Worm (Caenorhabditis elegans) whole organism, L1 larva: ENCODE results near the gene dct-8.
A peak's percentile ranks its signal among the peaks of the same experiment; 100 is the strongest.

Experiments
- C04F5.9 ChIP-seq: sonication (generic microtip); optimal IDR thresholded peaks from 2 replicates; lab custom pipeline; 2016; ENCODE audit warnings: missing genetic modification characterization, missing compliant biosample characterization
- ceh-82 ChIP-seq, 3 experiments: fragments of 150-350 bp in 1 of 3; sonication (generic microtip) in 2 of 3; optimal IDR thresholded peaks; 2 replicates each; lab custom pipeline; 2014 to 2017; ENCODE audit warnings: missing biosample characterization in 3 of 3, missing genetic modification characterization in 3 of 3
- ces-1 ChIP-seq: fragments of 150-350 bp; optimal IDR thresholded peaks from 2 replicates; lab custom pipeline; 2014; ENCODE audit warnings: missing biosample characterization, missing genetic modification reagents, missing genetic modification characterization
- dsc-1 ChIP-seq: sonication (generic microtip); optimal IDR thresholded peaks from 2 replicates; lab custom pipeline; 2016; ENCODE audit warnings: mild to moderate bottlenecking, missing genetic modification characterization, missing compliant biosample characterization
- efl-1 ChIP-seq, 4 experiments: fragments of 150-350 bp; optimal IDR thresholded peaks in 3 of 4; peaks in 1 of 4; 1 replicate in 1 of 4; 2 replicates in 3 of 4; lab custom pipeline; 2014; ENCODE audit warnings: missing biosample characterization in 2 of 4, missing genetic modification characterization in 2 of 4, missing genetic modification reagents in 2 of 4
- egl-13 ChIP-seq: sonication (generic microtip); optimal IDR thresholded peaks from 2 replicates; lab custom pipeline; 2016; ENCODE audit warnings: missing genotype, missing genetic modification reagents, missing genetic modification characterization, missing compliant biosample characterization
- egl-27 ChIP-seq, 2 experiments: fragments of 150-350 bp in 1 of 2; sonication (generic microtip); optimal IDR thresholded peaks; 3 replicates each; lab custom pipeline; 2017 to 2018; ENCODE audit warnings: missing biosample characterization in 2 of 2, missing genetic modification characterization in 2 of 2, missing genetic modification reagents in 2 of 2
- elt-2 ChIP-seq: sonication (generic microtip); optimal IDR thresholded peaks from 2 replicates; lab custom pipeline; 2016; ENCODE audit warnings: missing genetic modification characterization, mild to moderate bottlenecking, inconsistent platforms, missing compliant biosample characterization, missing genetic modification reagents
- elt-3 ChIP-seq, 6 experiments: fragments of 150-350 bp in 1 of 6; sonication (generic microtip); optimal IDR thresholded peaks; 2 replicates each; lab custom pipeline; 2017 to 2018; ENCODE audit warnings: missing biosample characterization in 6 of 6, missing genetic modification characterization in 6 of 6, inconsistent platforms in 1 of 6
- ets-5 ChIP-seq: fragments of 200-800 bp; sonication (Bioruptor generic); IDR thresholded peaks from 2 replicates; pipeline ENCODE4 v1.3.6; 2022; ENCODE audit warnings: missing genetic modification characterization, missing compliant biosample characterization
- fkh-10 ChIP-seq: sonication (generic microtip); optimal IDR thresholded peaks from 2 replicates; lab custom pipeline; 2017; ENCODE audit warnings: missing biosample characterization, missing genetic modification reagents, missing genetic modification characterization
- fkh-4 ChIP-seq: sonication (generic microtip); optimal IDR thresholded peaks from 2 replicates; lab custom pipeline; 2016; ENCODE audit warnings: missing compliant biosample characterization, missing genetic modification characterization, borderline replicate concordance
- fkh-8 ChIP-seq: sonication (generic microtip); optimal IDR thresholded peaks from 2 replicates; lab custom pipeline; 2016; ENCODE audit warnings: mild to moderate bottlenecking, missing genetic modification characterization, missing compliant biosample characterization
- grh-1 ChIP-seq: fragments of 200-800 bp; sonication (Bioruptor generic); IDR thresholded peaks from 2 replicates; pipeline ENCODE4 v1.3.6; 2022; ENCODE audit warnings: missing genetic modification reagents, missing genetic modification characterization, missing compliant biosample characterization
- hlh-17 ChIP-seq: fragments of 200-800 bp; sonication (Bioruptor generic); optimal IDR thresholded peaks from 2 replicates; lab custom pipeline; 2018; ENCODE audit warnings: missing genetic modification characterization, mild to moderate bottlenecking, missing compliant biosample characterization, moderate library complexity, borderline replicate concordance
- hpl-2 ChIP-seq: fragments of 150-350 bp; optimal IDR thresholded peaks from 2 replicates; lab custom pipeline; 2014; ENCODE audit warnings: missing biosample characterization, missing genetic modification reagents, missing genetic modification characterization
- lin-13 ChIP-seq: fragments of 150-350 bp; optimal IDR thresholded peaks from 2 replicates; lab custom pipeline; 2014; ENCODE audit warnings: missing biosample characterization, missing genetic modification reagents, missing genetic modification characterization
- lin-15B ChIP-seq: fragments of 150-350 bp; sonication (generic microtip); optimal IDR thresholded peaks from 3 replicates; lab custom pipeline; 2014; ENCODE audit warnings: missing biosample characterization, missing genetic modification characterization
- lin-35 ChIP-seq, 2 experiments: fragments of 150-350 bp; optimal IDR thresholded peaks; 2 replicates each; lab custom pipeline; 2014; ENCODE audit warnings: missing biosample characterization in 2 of 2, missing genetic modification characterization in 2 of 2, missing genetic modification reagents in 2 of 2
- lsy-2 ChIP-seq, 2 experiments: fragments of 150-350 bp; optimal IDR thresholded peaks; 2 replicates each; lab custom pipeline; 2014; ENCODE audit warnings: missing biosample characterization in 2 of 2, missing genetic modification characterization in 2 of 2
- mab-9 ChIP-seq: fragments of 200-800 bp; sonication (Bioruptor generic); IDR thresholded peaks from 2 replicates; pipeline ENCODE4 v1.3.6; 2022; ENCODE audit warnings: missing genetic modification reagents, missing genetic modification characterization, missing compliant biosample characterization
- mdl-1 ChIP-seq, 2 experiments: fragments of 150-350 bp; optimal IDR thresholded peaks; 2 replicates each; lab custom pipeline; 2014 to 2017; ENCODE audit warnings: missing biosample characterization in 2 of 2, missing genetic modification characterization in 2 of 2, inconsistent platforms in 1 of 2
- mef-2 ChIP-seq: fragments of 150-350 bp; optimal IDR thresholded peaks from 2 replicates; lab custom pipeline; 2014; ENCODE audit warnings: missing biosample characterization, missing genetic modification characterization
- nhr-20 ChIP-seq: sonication (generic microtip); optimal IDR thresholded peaks from 2 replicates; lab custom pipeline; 2016; ENCODE audit warnings: mild to moderate bottlenecking, missing genetic modification characterization, missing compliant biosample characterization
- nhr-28 ChIP-seq: fragments of 150-350 bp; optimal IDR thresholded peaks from 2 replicates; lab custom pipeline; 2014; ENCODE audit warnings: missing biosample characterization, missing genetic modification characterization
- nhr-76 ChIP-seq: sonication (generic microtip); optimal IDR thresholded peaks from 2 replicates; lab custom pipeline; 2017; ENCODE audit warnings: missing biosample characterization, missing genetic modification characterization
- nhr-77 ChIP-seq: fragments of 150-350 bp; optimal IDR thresholded peaks from 2 replicates; lab custom pipeline; 2014; ENCODE audit warnings: missing biosample characterization, missing genetic modification characterization
- nhr-84 ChIP-seq: sonication (generic microtip); optimal IDR thresholded peaks from 2 replicates; lab custom pipeline; 2017; ENCODE audit warnings: missing biosample characterization, missing genetic modification characterization
- pax-3 ChIP-seq: fragments of 200-800 bp; sonication (Bioruptor generic); optimal IDR thresholded peaks from 2 replicates; lab custom pipeline; 2018; ENCODE audit warnings: mild to moderate bottlenecking, missing genetic modification characterization, moderate library complexity, missing compliant biosample characterization
- pqm-1 ChIP-seq: sonication (generic microtip); optimal IDR thresholded peaks from 3 replicates; lab custom pipeline; 2017; ENCODE audit warnings: missing biosample characterization, missing genetic modification characterization
- rnt-1 ChIP-seq: sonication (generic microtip); optimal IDR thresholded peaks from 2 replicates; lab custom pipeline; 2016; ENCODE audit warnings: mild to moderate bottlenecking, missing genetic modification characterization, moderate library complexity, missing compliant biosample characterization
- snpc-4 ChIP-seq: fragments of 150-350 bp; optimal IDR thresholded peaks from 2 replicates; lab custom pipeline; 2014; ENCODE audit warnings: missing biosample characterization, missing genetic modification characterization
- sox-4 ChIP-seq: sonication (generic microtip); optimal IDR thresholded peaks from 2 replicates; lab custom pipeline; 2016; ENCODE audit warnings: missing genetic modification characterization, missing compliant biosample characterization
- sptf-1 ChIP-seq: fragments of 150-350 bp; optimal IDR thresholded peaks from 2 replicates; lab custom pipeline; 2014; ENCODE audit warnings: missing biosample characterization, missing genetic modification characterization
- swsn-7 ChIP-seq: sonication (generic microtip); optimal IDR thresholded peaks from 2 replicates; lab custom pipeline; 2016; ENCODE audit warnings: missing genetic modification characterization, missing compliant biosample characterization
- tlp-1 ChIP-seq: fragments of 150-350 bp; optimal IDR thresholded peaks from 2 replicates; lab custom pipeline; 2014; ENCODE audit warnings: missing biosample characterization, missing genetic modification characterization
- unc-130 ChIP-seq: fragments of 150-350 bp; optimal IDR thresholded peaks from 2 replicates; lab custom pipeline; 2017; ENCODE audit warnings: missing biosample characterization, missing genetic modification characterization, inconsistent platforms
- unc-30 ChIP-seq: sonication (generic microtip); optimal IDR thresholded peaks from 2 replicates; lab custom pipeline; 2017; ENCODE audit warnings: missing biosample characterization, missing genetic modification characterization
- unc-86 ChIP-seq: sonication (generic microtip); optimal IDR thresholded peaks from 2 replicates; lab custom pipeline; 2016; ENCODE audit warnings: missing genetic modification characterization, missing compliant biosample characterization
- unc-98 ChIP-seq: fragments of 200-800 bp; sonication (Bioruptor generic); IDR thresholded peaks from 2 replicates; pipeline ENCODE4 v1.3.6; 2022; ENCODE audit warnings: missing genetic modification characterization, missing compliant biosample characterization
- zag-1 ChIP-seq: fragments of 150-350 bp; optimal IDR thresholded peaks from 2 replicates; lab custom pipeline; 2014; ENCODE audit warnings: missing biosample characterization, missing genetic modification characterization

The dct-8 gene

DNA sequence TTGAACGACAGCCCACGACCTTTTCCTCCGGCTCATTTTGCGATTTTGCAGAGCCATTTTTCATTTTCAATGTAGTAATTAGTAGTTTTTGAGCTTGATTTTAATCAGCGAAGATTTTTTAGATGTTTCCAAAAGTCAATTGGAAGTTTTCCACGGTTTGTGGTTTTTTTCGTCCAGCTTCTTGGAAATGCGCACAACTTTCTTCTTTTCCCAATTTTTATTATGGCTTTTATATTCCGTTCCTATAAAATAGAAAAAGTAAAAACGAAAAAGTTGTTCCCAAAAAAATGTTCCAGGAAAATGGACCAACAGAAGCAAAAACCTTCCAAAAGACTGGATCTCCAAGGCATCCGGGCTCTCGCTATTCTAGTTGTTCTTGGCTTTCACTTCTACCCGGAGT, 9.5 kb upstream of the dct-8 start, which contains the start of gene oac-22:
Gene oac-22 (plus strand): TSS at position 301 of the 400 bp plus-strand sequence.
- TF ChIP-seq tlp-1 (tag; lab: Kevin White, UChicago) (no peak), nhr-76 (no peak), C04F5.9 (no peak), grh-1 (GFP tag; lab: Robert Waterston, UW) (no peak), lin-13 (GFP tag; lab: Kevin White, UChicago) (no peak), egl-27 (tag; optimal IDR thresholded peaks at IDR 0.05; lab: Kevin White, UChicago) (no peak), rnt-1 (tag; lab: Kevin White, UChicago) (no peak), elt-3 (tag; optimal IDR thresholded peaks at IDR 0.05; lab: Kevin White, UChicago) (no peak), unc-130 (tag; lab: Kevin White, UChicago) (no peak)

DNA sequence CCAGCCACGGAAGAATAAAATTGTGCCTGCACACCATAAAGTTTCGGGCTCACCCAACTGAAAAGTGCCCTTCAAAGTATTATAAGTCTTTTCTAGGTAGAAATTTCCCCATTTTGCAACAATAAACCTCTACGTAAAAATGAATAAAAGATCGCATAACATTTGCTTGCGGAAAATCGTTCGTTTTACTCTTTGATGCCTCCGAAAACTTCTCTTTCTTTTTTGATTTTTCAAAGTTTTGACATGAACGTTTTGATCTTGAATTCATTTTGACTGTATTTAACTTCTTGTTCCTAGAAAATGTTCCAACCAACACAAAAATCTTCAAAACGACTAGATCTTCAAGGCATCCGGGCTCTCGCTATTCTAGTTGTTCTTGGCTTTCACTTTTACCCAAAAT, 5.9 kb upstream of the dct-8 start, which contains the start of gene oac-21:
Gene oac-21 (plus strand): TSS at position 301 of the 400 bp plus-strand sequence.
- TF ChIP-seq mef-2 (tag; lab: Kevin White, UChicago) (no peak), fkh-10 (GFP tag; lab: Kevin White, UChicago) (no peak), unc-86 (tag; lab: Kevin White, UChicago) (no peak), rnt-1 (tag; lab: Kevin White, UChicago) (no peak), unc-98 (GFP tag; lab: Robert Waterston, UW) (no peak), ets-5 (no peak), dsc-1 (tag; lab: Kevin White, UChicago) (no peak), mab-9 (GFP tag; lab: Robert Waterston, UW) (no peak), nhr-77 (no peak), hlh-17 (no peak), zag-1 (tag; lab: Kevin White, UChicago) (no peak), lin-13 (GFP tag; lab: Kevin White, UChicago) (no peak), nhr-84 (no peak), nhr-76 (no peak), fkh-8 (tag; lab: Kevin White, UChicago) (no peak)

DNA sequence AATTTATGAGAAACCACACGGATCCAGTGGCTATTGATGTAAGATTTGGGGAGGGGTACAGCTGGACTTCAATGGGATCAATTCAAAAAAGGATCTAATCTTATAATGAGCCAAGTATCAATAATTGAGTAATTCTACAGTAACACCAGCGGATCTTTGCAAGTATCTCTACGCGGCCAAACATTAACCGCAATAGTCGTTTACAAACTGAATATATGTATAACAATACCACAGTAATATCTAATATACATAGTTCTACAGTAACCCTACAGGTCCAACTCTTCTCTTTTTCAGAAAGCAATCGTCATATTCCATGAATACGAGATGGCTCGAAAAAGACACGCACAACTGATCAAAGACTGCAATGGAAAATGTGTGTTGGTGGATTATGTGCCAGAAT, 2.8 kb upstream of the dct-8 start, which contains the start of gene F56D6.9:
Gene F56D6.9 (plus strand): TSS at position 301 of the 400 bp plus-strand sequence.
- no peak for TF ChIP-seq lin-15B
- no peak for TF ChIP-seq fkh-8 (tag; lab: Kevin White, UChicago)
- TF ChIP-seq elt-2 (tag; lab: Kevin White, UChicago) = no peak
- no peak for TF ChIP-seq mdl-1 (tag; optimal IDR thresholded peaks at IDR 0.05; lab: Kevin White, UChicago)
- no peak for TF ChIP-seq pqm-1 (tag; lab: Kevin White, UChicago)
- TF ChIP-seq fkh-4 (tag; lab: Kevin White, UChicago) = no peak
- no peak for TF ChIP-seq grh-1 (GFP tag; lab: Robert Waterston, UW)
- no peak for TF ChIP-seq egl-13 (tag; lab: Kevin White, UChicago)
- no peak for TF ChIP-seq nhr-76
- no peak for TF ChIP-seq nhr-28 (tag; lab: Kevin White, UChicago)
- TF ChIP-seq, all 84 proteins: peak for 0

DNA sequence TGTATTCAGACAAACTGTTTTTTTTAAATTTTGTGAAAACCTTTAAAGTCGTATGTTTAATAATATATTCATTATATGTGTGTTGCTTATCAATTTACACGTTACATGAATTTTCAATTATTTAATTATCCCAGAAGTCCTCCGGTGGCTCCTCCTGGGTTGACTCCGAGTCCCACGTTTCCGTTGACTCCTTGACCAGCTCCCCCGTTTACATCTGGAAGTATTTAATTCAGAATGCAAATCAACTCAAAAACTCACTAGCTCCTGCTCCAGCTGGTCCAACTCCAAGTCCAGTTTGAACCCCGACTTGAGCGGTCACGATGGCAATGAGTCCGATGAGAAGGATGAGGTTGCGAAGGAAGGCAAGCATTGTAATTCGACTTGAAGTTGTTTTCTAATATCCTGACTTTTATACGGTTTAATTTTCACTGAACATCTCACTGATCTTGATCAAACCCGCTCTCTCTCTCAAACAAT, 828 bp upstream of the dct-8 start, which contains the start of gene F56D6.8:
Gene F56D6.8 (minus strand): TSS at position 427 of the 477 bp plus-strand sequence.
- TF ChIP-seq efl-1 (optimal IDR thresholded peaks at IDR 0.05; lab: Kevin White, UChicago) (no peak), efl-1 (GFP tag; optimal IDR thresholded peaks at IDR 0.05 in 1 of 2; lab: Kevin White, UChicago) (peak in 1 of 2 experiments; percentile 67), dsc-1 (tag; lab: Kevin White, UChicago) (peak; percentile 75), unc-130 (tag; lab: Kevin White, UChicago) (no peak), ceh-82 (tag; optimal IDR thresholded peaks at IDR 0.05; lab: Kevin White, UChicago) (no peak), fkh-4 (tag; lab: Kevin White, UChicago) (peak; percentile 45)

DNA sequence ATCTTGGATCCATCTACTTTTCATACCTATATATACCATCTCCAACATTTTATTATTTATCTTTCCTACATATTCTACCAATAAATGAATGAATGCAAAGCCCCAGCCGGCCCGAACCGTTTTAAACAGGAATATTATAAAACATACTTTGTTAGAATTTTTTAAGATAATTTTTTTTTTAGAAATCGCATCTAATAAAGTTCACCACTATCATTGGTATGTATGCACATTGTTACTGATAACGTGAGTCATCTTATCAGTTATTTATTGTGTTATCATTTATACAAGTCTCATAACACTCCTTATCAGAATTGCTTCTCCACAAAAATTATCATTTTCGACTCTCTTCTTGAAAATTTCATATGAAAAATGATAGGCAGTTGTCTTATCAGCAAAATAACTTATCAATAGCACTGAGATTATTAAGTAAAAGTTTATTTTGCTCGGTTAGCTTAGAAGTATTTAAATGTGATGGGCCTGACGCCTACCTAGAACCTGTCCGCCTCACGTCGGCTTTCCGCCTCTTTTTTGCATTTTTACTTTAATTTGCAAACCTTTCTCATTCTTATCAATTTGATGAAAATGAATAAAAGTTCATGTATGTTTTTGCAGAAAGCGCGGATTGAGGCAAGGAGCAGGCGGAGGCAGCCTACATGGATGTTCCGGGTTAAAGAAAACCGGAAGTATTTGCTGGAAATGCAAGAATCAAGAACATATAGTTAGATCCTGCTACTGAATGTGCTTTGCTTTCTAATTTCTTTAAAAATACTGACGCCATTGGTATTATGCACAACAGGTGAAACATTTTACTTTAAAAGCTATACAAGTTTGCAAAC, 5.1 kb downstream of the dct-8 start, which contains the start of gene srz-62:
Gene srz-62 (plus strand): TSS at position 786 of the 836 bp plus-strand sequence.
- no peak for TF ChIP-seq elt-3 (tag; optimal IDR thresholded peaks at IDR 0.05; lab: Kevin White, UChicago)
- peak in 1 of 2 experiments; percentile 56 for TF ChIP-seq lin-35 (GFP tag; optimal IDR thresholded peaks at IDR 0.05; lab: Kevin White, UChicago)
- no peak for TF ChIP-seq swsn-7 (tag; lab: Kevin White, UChicago)
- TF ChIP-seq dsc-1 (tag; lab: Kevin White, UChicago) = no peak
- TF ChIP-seq snpc-4 = no peak
- TF ChIP-seq sptf-1 (tag; lab: Kevin White, UChicago) = no peak
- TF ChIP-seq hpl-2 (GFP tag; lab: Kevin White, UChicago) = peak; percentile 5
- TF ChIP-seq nhr-20 = peak; percentile 32
- no peak for TF ChIP-seq lin-15B
- TF ChIP-seq elt-2 (tag; lab: Kevin White, UChicago) = peak; percentile 100
- TF ChIP-seq pqm-1 (tag; lab: Kevin White, UChicago) = peak; percentile 100
- TF ChIP-seq unc-30 = no peak
- TF ChIP-seq pax-3 = peak; percentile 68
- TF ChIP-seq sox-4 (tag; lab: Kevin White, UChicago) = no peak
- no peak for TF ChIP-seq rnt-1 (tag; lab: Kevin White, UChicago)
- peak in 1 of 2 experiments; percentile 61 for TF ChIP-seq lsy-2 (tag; optimal IDR thresholded peaks at IDR 0.05; lab: Kevin White, UChicago)
- TF ChIP-seq ces-1 = no peak
